Worm (Caenorhabditis elegans) whole organism, young adult: ENCODE results near the gene M05D6.8.

Experiments
- B0336.3 ChIP-seq: fragments of 200-800 bp; sonication (Bioruptor generic); IDR thresholded peaks from 2 replicates; pipeline ENCODE4 v1.3.6; 2022; ENCODE audit warnings: missing genetic modification characterization, missing compliant biosample characterization
- C06A6.2 ChIP-seq: fragments of 200-800 bp; sonication (Bioruptor generic); conservative IDR thresholded peaks from 2 replicates; pipeline ENCODE4 v1.3.6; 2022; ENCODE audit warnings: missing genetic modification characterization, missing compliant biosample characterization
- C17E4.6 ChIP-seq: fragments of 200-800 bp; sonication (Bioruptor generic); IDR thresholded peaks from 2 replicates; pipeline ENCODE4 v1.3.6; 2022; ENCODE audit warnings: missing genetic modification reagents, missing genetic modification characterization, missing compliant biosample characterization
- D2030.7 ChIP-seq: fragments of 200-800 bp; sonication (Bioruptor generic); IDR thresholded peaks from 2 replicates; pipeline ENCODE4 v1.3.6; 2022; ENCODE audit warnings: missing genetic modification reagents, missing genetic modification characterization, missing compliant biosample characterization
- F10E7.11 ChIP-seq: sonication (generic microtip); optimal IDR thresholded peaks from 2 replicates; lab custom pipeline; 2017; ENCODE audit warnings: mild to moderate bottlenecking, missing genetic modification characterization, moderate library complexity, missing compliant biosample characterization
- F22D6.2 ChIP-seq: sonication (generic microtip); optimal IDR thresholded peaks from 2 replicates; lab custom pipeline; 2016; ENCODE audit warnings: mild to moderate bottlenecking, missing genetic modification characterization, missing compliant biosample characterization
- F49E8.2 ChIP-seq: sonication (generic microtip); optimal IDR thresholded peaks from 3 replicates; lab custom pipeline; 2017; ENCODE audit warnings: missing genetic modification characterization, mild to moderate bottlenecking, missing compliant biosample characterization, antibody characterized with exemption, moderate library complexity; ENCODE audit not compliant: insufficient read depth
- F52B5.7 ChIP-seq: sonication (generic microtip); optimal IDR thresholded peaks from 2 replicates; lab custom pipeline; 2016; ENCODE audit warnings: mild to moderate bottlenecking, missing genetic modification characterization, missing compliant biosample characterization
- F57A8.1 ChIP-seq: fragments of 200-800 bp; sonication (Bioruptor generic); optimal IDR thresholded peaks from 2 replicates; lab custom pipeline; 2018; ENCODE audit warnings: mild to moderate bottlenecking, missing genetic modification characterization, moderate library complexity, missing compliant biosample characterization
- K11D2.4 ChIP-seq: fragments of 200-800 bp; sonication (Bioruptor generic); IDR thresholded peaks from 2 replicates; pipeline ENCODE4 v1.3.6; 2022; ENCODE audit warnings: missing genetic modification reagents, missing genetic modification characterization, missing compliant biosample characterization
- Y53G8AR.9 ChIP-seq: fragments of 200-800 bp; sonication (Bioruptor generic); conservative IDR thresholded peaks from 2 replicates; pipeline ENCODE4 v1.3.6; 2022; ENCODE audit warnings: missing genetic modification reagents, missing genetic modification characterization, missing compliant biosample characterization
- akir-1 ChIP-seq: fragments of 200-800 bp; sonication (Bioruptor generic); optimal IDR thresholded peaks from 2 replicates; lab custom pipeline; 2018; ENCODE audit warnings: mild to moderate bottlenecking, missing genetic modification characterization, moderate library complexity, missing compliant biosample characterization
- ama-1 ChIP-seq, 3 experiments: fragments of 150-350 bp in 1 of 3; sonication (generic microtip) in 2 of 3; optimal IDR thresholded peaks; 2 replicates each; lab custom pipeline; 2014 to 2018; ENCODE audit warnings: missing biosample characterization in 2 of 3, missing genetic modification characterization in 2 of 3, missing genetic modification reagents in 2 of 3
- attf-6 ChIP-seq: fragments of 200-800 bp; sonication (Bioruptor generic); IDR thresholded peaks from 2 replicates; pipeline ENCODE4 v1.3.6; 2022; ENCODE audit warnings: missing genetic modification reagents, missing genetic modification characterization, missing compliant biosample characterization
- ceh-100 ChIP-seq: fragments of 200-800 bp; sonication (Bioruptor generic); IDR thresholded peaks from 2 replicates; pipeline ENCODE4 v1.3.6; 2022; ENCODE audit warnings: missing genetic modification reagents, missing genetic modification characterization, missing compliant biosample characterization
- ceh-27 ChIP-seq: fragments of 200-800 bp; sonication (Bioruptor generic); optimal IDR thresholded peaks from 2 replicates; lab custom pipeline; 2018; ENCODE audit warnings: mild to moderate bottlenecking, missing genetic modification characterization, moderate library complexity, missing compliant biosample characterization
- ceh-79 ChIP-seq: sonication (generic microtip); optimal IDR thresholded peaks from 2 replicates; lab custom pipeline; 2017; ENCODE audit warnings: mild to moderate bottlenecking, missing genetic modification characterization, missing compliant biosample characterization
- ceh-91 ChIP-seq: fragments of 200-800 bp; sonication (Bioruptor generic); IDR thresholded peaks from 2 replicates; pipeline ENCODE4 v1.3.6; 2022; ENCODE audit warnings: missing genetic modification reagents, missing genetic modification characterization, missing compliant biosample characterization
- chd-7 ChIP-seq: sonication (generic microtip); optimal IDR thresholded peaks from 2 replicates; lab custom pipeline; 2016; ENCODE audit warnings: mild to moderate bottlenecking, missing genetic modification characterization, moderate library complexity, missing compliant biosample characterization
- dox-1 ChIP-seq: fragments of 200-800 bp; sonication (Bioruptor generic); IDR thresholded peaks from 2 replicates; pipeline ENCODE4 v1.3.6; 2022; ENCODE audit warnings: missing genetic modification reagents, missing genetic modification characterization, missing compliant biosample characterization
- egl-18 ChIP-seq: fragments of 200-800 bp; sonication (Bioruptor generic); IDR thresholded peaks from 2 replicates; pipeline ENCODE4 v1.3.6; 2022; ENCODE audit warnings: missing genetic modification reagents, missing genetic modification characterization, missing compliant biosample characterization
- egl-44 ChIP-seq: fragments of 200-800 bp; sonication (Bioruptor generic); IDR thresholded peaks from 2 replicates; pipeline ENCODE4 v1.3.6; 2022; ENCODE audit warnings: missing genetic modification reagents, missing genetic modification characterization, missing compliant biosample characterization
- egrh-3 ChIP-seq: fragments of 200-800 bp; sonication (Bioruptor generic); IDR thresholded peaks from 2 replicates; pipeline ENCODE4 v1.3.6; 2022; ENCODE audit warnings: missing genetic modification reagents, missing genetic modification characterization, missing compliant biosample characterization
- ekl-4 ChIP-seq: fragments of 200-800 bp; sonication (Bioruptor generic); IDR thresholded peaks from 2 replicates; pipeline ENCODE4 v1.3.6; 2022; ENCODE audit warnings: missing genetic modification reagents, missing genetic modification characterization, missing compliant biosample characterization
- hlh-26 ChIP-seq: fragments of 200-800 bp; sonication (Bioruptor generic); conservative IDR thresholded peaks from 2 replicates; pipeline ENCODE4 v1.3.6; 2022; ENCODE audit warnings: missing genetic modification reagents, missing genetic modification characterization, missing compliant biosample characterization
- lin-26 ChIP-seq: fragments of 200-800 bp; sonication (Bioruptor generic); IDR thresholded peaks from 2 replicates; pipeline ENCODE4 v1.3.6; 2022; ENCODE audit warnings: missing genetic modification reagents, missing genetic modification characterization, missing compliant biosample characterization
- lin-54 ChIP-seq: fragments of 200-800 bp; sonication (Bioruptor generic); optimal IDR thresholded peaks from 2 replicates; lab custom pipeline; 2018; ENCODE audit warnings: mild to moderate bottlenecking, missing genetic modification characterization, missing compliant biosample characterization
- lir-1 ChIP-seq: fragments of 200-800 bp; sonication (Bioruptor generic); conservative IDR thresholded peaks from 2 replicates; pipeline ENCODE4 v1.3.6; 2022; ENCODE audit warnings: missing genetic modification reagents, missing genetic modification characterization, missing compliant biosample characterization
- madf-6 ChIP-seq: fragments of 200-800 bp; sonication (Bioruptor generic); IDR thresholded peaks from 2 replicates; pipeline ENCODE4 v1.3.6; 2022; ENCODE audit warnings: missing genetic modification reagents, missing genetic modification characterization, missing compliant biosample characterization
- madf-8 ChIP-seq: fragments of 200-800 bp; sonication (Bioruptor generic); conservative IDR thresholded peaks from 2 replicates; pipeline ENCODE4 v1.3.6; 2022; ENCODE audit warnings: missing genetic modification reagents, missing genetic modification characterization, missing compliant biosample characterization
- mcd-1 ChIP-seq: fragments of 200-800 bp; sonication (Bioruptor generic); IDR thresholded peaks from 2 replicates; pipeline ENCODE4 v1.3.6; 2022; ENCODE audit warnings: missing genetic modification reagents, missing genetic modification characterization, missing compliant biosample characterization
- mxl-1 ChIP-seq: sonication (generic microtip); optimal IDR thresholded peaks from 2 replicates; lab custom pipeline; 2016; ENCODE audit warnings: missing genetic modification characterization, missing compliant biosample characterization
- nhr-27 ChIP-seq: fragments of 200-800 bp; sonication (Bioruptor generic); optimal IDR thresholded peaks from 2 replicates; lab custom pipeline; 2018; ENCODE audit warnings: mild to moderate bottlenecking, missing genetic modification characterization, moderate library complexity, missing compliant biosample characterization
- nhr-80 ChIP-seq: sonication (generic microtip); optimal IDR thresholded peaks from 2 replicates; lab custom pipeline; 2016; ENCODE audit warnings: missing genetic modification characterization, missing compliant biosample characterization
- nhr-90 ChIP-seq: sonication (generic microtip); optimal IDR thresholded peaks from 2 replicates; lab custom pipeline; 2016; ENCODE audit warnings: missing genotype, mild to moderate bottlenecking, missing genetic modification characterization, missing compliant biosample characterization
- pbrm-1 ChIP-seq: fragments of 200-800 bp; sonication (Bioruptor generic); IDR thresholded peaks from 2 replicates; pipeline ENCODE4 v1.3.6; 2022; ENCODE audit warnings: missing genetic modification reagents, missing genetic modification characterization, missing compliant biosample characterization
- rcor-1 ChIP-seq: fragments of 200-800 bp; sonication (Bioruptor generic); IDR thresholded peaks from 2 replicates; pipeline ENCODE4 v1.3.6; 2022; ENCODE audit warnings: missing genetic modification reagents, missing genetic modification characterization, missing compliant biosample characterization
- rec-8 ChIP-seq, 2 experiments: sonication (generic microtip); optimal IDR thresholded peaks; 2 replicates each; lab custom pipeline; 2016; ENCODE audit warnings: mild to moderate bottlenecking in 2 of 2, missing genetic modification characterization in 2 of 2, missing genetic modification reagents in 2 of 2, missing genotype in 2 of 2, missing biosample characterization in 1 of 2, missing compliant biosample characterization in 1 of 2, moderate library complexity in 1 of 2
- repo-1 ChIP-seq: sonication (generic microtip); optimal IDR thresholded peaks from 2 replicates; lab custom pipeline; 2017; ENCODE audit warnings: mild to moderate bottlenecking, missing genetic modification characterization, missing compliant biosample characterization
- snpc-1.3 ChIP-seq: sonication (generic microtip); optimal IDR thresholded peaks from 2 replicates; lab custom pipeline; 2017; ENCODE audit warnings: missing genetic modification characterization, mild to moderate bottlenecking, missing compliant biosample characterization, antibody characterized with exemption, moderate library complexity, missing genotype, missing genetic modification reagents; ENCODE audit not compliant: insufficient read depth
- zfh-2 ChIP-seq: fragments of 200-800 bp; sonication (Bioruptor generic); conservative IDR thresholded peaks from 2 replicates; pipeline ENCODE4 v1.3.6; 2022; ENCODE audit warnings: missing genetic modification reagents, missing genetic modification characterization, missing compliant biosample characterization
- ztf-26 ChIP-seq: sonication (generic microtip); optimal IDR thresholded peaks from 2 replicates; lab custom pipeline; 2017; ENCODE audit warnings: missing genetic modification characterization, missing compliant biosample characterization
- ztf-3 ChIP-seq: fragments of 200-800 bp; sonication (Bioruptor generic); optimal IDR thresholded peaks from 2 replicates; lab custom pipeline; 2018; ENCODE audit warnings: mild to moderate bottlenecking, missing genetic modification characterization, missing compliant biosample characterization

The M05D6.8 gene

ce11 chrII:8483124-8483792 lies 12.2 kb upstream of the M05D6.8 start (continued):
- TF ChIP-seq akir-1 (GFP tag; lab: Kevin White, UChicago) (no peak), zfh-2 (GFP tag; lab: Robert Waterston, UW) (no peak), D2030.7 (no peak), nhr-80 (peak; percentile 24), ceh-79 (no peak), egrh-3 (GFP tag; lab: Robert Waterston, UW) (no peak), F22D6.2 (tag; lab: Kevin White, UChicago) (no peak), nhr-90 (tag; lab: Kevin White, UChicago) (no peak), mcd-1 (GFP tag; lab: Robert Waterston, UW) (peak; percentile 17; the same call in 1 of the 2 replicates), ceh-91 (GFP tag; lab: Robert Waterston, UW) (no peak)

DNA sequence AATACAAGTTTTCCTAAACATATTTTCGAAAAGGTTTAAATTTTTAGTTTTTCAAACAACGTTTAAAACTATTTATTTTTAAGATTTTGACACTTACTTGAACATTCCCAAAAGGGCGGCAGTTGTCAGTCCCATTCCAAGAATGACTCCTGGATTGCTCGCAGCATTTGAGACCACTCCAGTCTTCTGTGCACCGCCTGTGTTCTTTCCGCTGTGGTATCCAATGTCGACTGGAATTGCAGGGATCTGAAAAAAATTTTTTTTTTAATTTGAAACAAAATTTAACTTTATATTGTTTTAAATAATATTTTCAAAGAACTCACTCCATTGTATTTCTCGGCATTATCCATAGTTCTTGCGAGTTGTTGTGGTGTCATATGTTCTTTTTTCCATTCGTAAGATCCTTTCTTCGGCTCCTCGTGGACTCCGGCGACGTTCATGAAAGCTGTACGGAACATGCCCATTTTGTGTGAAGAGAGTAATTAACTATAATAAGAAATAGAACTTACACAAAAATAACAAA lies 10.8 kb upstream of the M05D6.8 start, which contains the start of gene M05D6.5:
TSS of gene M05D6.5 (minus strand) at position 473 of the 523 bp plus-strand sequence.
- no peak for TF ChIP-seq ceh-100 (GFP tag; lab: Robert Waterston, UW)
- TF ChIP-seq hlh-26 (GFP tag; lab: Robert Waterston, UW), result no peak
- TF ChIP-seq lin-26 (GFP tag; lab: Robert Waterston, UW), result 0 out of 2 replicates have a peak, but pooled peaks have one; percentile 8
- TF ChIP-seq chd-7 (tag; lab: Kevin White, UChicago), result no peak
- no peak for TF ChIP-seq nhr-27 (tag; lab: Kevin White, UChicago)
- TF ChIP-seq F52B5.7 (tag; lab: Kevin White, UChicago), result no peak
- TF ChIP-seq egl-18 (GFP tag; lab: Robert Waterston, UW), result no peak
- peak; percentile 83 for TF ChIP-seq ama-1 (optimal IDR thresholded peaks at IDR 0.05; lab: Kevin White, UChicago)
- TF ChIP-seq ama-1 (GFP tag; optimal IDR thresholded peaks at IDR 0.05; lab: Kevin White, UChicago), result no peak
- TF ChIP-seq egl-44 (GFP tag; lab: Robert Waterston, UW), result no peak
- no peak for TF ChIP-seq F49E8.2
- TF ChIP-seq madf-6 (GFP tag; lab: Robert Waterston, UW), result no peak
- no peak for TF ChIP-seq snpc-1.3 (tag; lab: Kevin White, UChicago)
- 0 out of 2 replicates have a peak, but pooled peaks have one; percentile 40 for TF ChIP-seq ekl-4 (GFP tag; lab: Robert Waterston, UW)
- no peak for TF ChIP-seq F57A8.1 (GFP tag; lab: Kevin White, UChicago)
- no peak for TF ChIP-seq akir-1 (GFP tag; lab: Kevin White, UChicago)
- TF ChIP-seq ztf-3 (GFP tag; lab: Kevin White, UChicago), result no peak
- TF ChIP-seq rcor-1, result no peak
- no peak for TF ChIP-seq pbrm-1
- TF ChIP-seq ztf-26, result no peak
- TF ChIP-seq egrh-3 (GFP tag; lab: Robert Waterston, UW), result no peak
- TF ChIP-seq madf-8 (GFP tag; lab: Robert Waterston, UW), result no peak
- TF ChIP-seq C17E4.6 (GFP tag; lab: Robert Waterston, UW), result no peak
- 0 out of 2 replicates have a peak, but pooled peaks have one; percentile 13 for TF ChIP-seq Y53G8AR.9
- no peak for TF ChIP-seq K11D2.4
- no peak; the same call in 1 of the 2 replicates for TF ChIP-seq C06A6.2
- no peak for TF ChIP-seq lin-54
- no peak for TF ChIP-seq dox-1 (GFP tag; lab: Robert Waterston, UW)
- TF ChIP-seq repo-1 (tag; lab: Kevin White, UChicago), result no peak
- no peak for TF ChIP-seq rec-8 (tag; optimal IDR thresholded peaks at IDR 0.05; lab: Kevin White, UChicago)
- no peak for TF ChIP-seq attf-6
- no peak for TF ChIP-seq lir-1 (GFP tag; lab: Robert Waterston, UW)
- no peak for TF ChIP-seq mxl-1 (tag; lab: Kevin White, UChicago)
- TF ChIP-seq F10E7.11 (tag; lab: Kevin White, UChicago), result no peak
- TF ChIP-seq ceh-27 (GFP tag; lab: Kevin White, UChicago), result no peak
- 0 out of 2 replicates have a peak, but pooled peaks have one; percentile 13 for TF ChIP-seq B0336.3 (GFP tag; lab: Robert Waterston, UW)
